Worm (Caenorhabditis elegans) whole organism, L1 larva: ENCODE data around the gene Y6E2A.7.

Experiments
- aha-1 ChIP-seq: fragments of 150-350 bp; optimal IDR thresholded peaks from 2 replicates; lab custom pipeline; 2014; ENCODE audit warnings: missing biosample characterization, missing genetic modification characterization
- aly-2 ChIP-seq: fragments of 150-350 bp; optimal IDR thresholded peaks from 2 replicates; lab custom pipeline; 2014; ENCODE audit warnings: missing biosample characterization, missing genetic modification characterization
- hlh-17 ChIP-seq: fragments of 200-800 bp; sonication (Bioruptor generic); optimal IDR thresholded peaks from 2 replicates; lab custom pipeline; 2018; ENCODE audit warnings: missing genetic modification characterization, mild to moderate bottlenecking, missing compliant biosample characterization, moderate library complexity, borderline replicate concordance
- lin-15B ChIP-seq: fragments of 150-350 bp; sonication (generic microtip); optimal IDR thresholded peaks from 3 replicates; lab custom pipeline; 2014; ENCODE audit warnings: missing biosample characterization, missing genetic modification characterization
- nhr-12 ChIP-seq: sonication (generic microtip); optimal IDR thresholded peaks from 2 replicates; lab custom pipeline; 2017; ENCODE audit warnings: missing biosample characterization, missing genetic modification characterization
- nhr-28 ChIP-seq: fragments of 150-350 bp; optimal IDR thresholded peaks from 2 replicates; lab custom pipeline; 2014; ENCODE audit warnings: missing biosample characterization, missing genetic modification characterization
- nhr-77 ChIP-seq: fragments of 150-350 bp; optimal IDR thresholded peaks from 2 replicates; lab custom pipeline; 2014; ENCODE audit warnings: missing biosample characterization, missing genetic modification characterization
- pag-3 ChIP-seq: sonication (generic microtip); optimal IDR thresholded peaks from 2 replicates; lab custom pipeline; 2017; ENCODE audit warnings: missing genetic modification characterization, mild to moderate bottlenecking, missing compliant biosample characterization, antibody characterized with exemption, borderline replicate concordance; ENCODE audit not compliant: insufficient read depth
- sptf-1 ChIP-seq: fragments of 150-350 bp; optimal IDR thresholded peaks from 2 replicates; lab custom pipeline; 2014; ENCODE audit warnings: missing biosample characterization, missing genetic modification characterization
- tbx-2 ChIP-seq: sonication (generic microtip); optimal IDR thresholded peaks from 2 replicates; lab custom pipeline; 2016; ENCODE audit warnings: missing genetic modification characterization, missing compliant biosample characterization
- unc-130 ChIP-seq: fragments of 150-350 bp; optimal IDR thresholded peaks from 2 replicates; lab custom pipeline; 2017; ENCODE audit warnings: missing biosample characterization, missing genetic modification characterization, inconsistent platforms
- unc-62 ChIP-seq: fragments of 150-350 bp; optimal IDR thresholded peaks from 2 replicates; lab custom pipeline; 2014; ENCODE audit warnings: missing biosample characterization, missing genetic modification reagents, missing genetic modification characterization
- ztf-11 ChIP-seq, 2 experiments: sonication (generic microtip); optimal IDR thresholded peaks; 2 replicates each; lab custom pipeline; 2016 to 2017; ENCODE audit warnings: missing genetic modification characterization in 2 of 2, missing biosample characterization in 1 of 2, missing compliant biosample characterization in 1 of 2
- ztf-4 ChIP-seq: fragments of 150-350 bp; optimal IDR thresholded peaks from 2 replicates; lab custom pipeline; 2014; ENCODE audit warnings: missing biosample characterization, missing genetic modification characterization

ce11 chrV:15702263-15702662 is 17.4 kb upstream of the Y6E2A.7 start, which contains the start of gene nhr-53:
- TF ChIP-seq sptf-1 (tag; lab: Kevin White, UChicago) (no peak), nhr-28 (tag; lab: Kevin White, UChicago) (no peak), pag-3 (no peak), unc-62 (GFP tag; lab: Kevin White, UChicago) (no peak), tbx-2 (tag; lab: Kevin White, UChicago) (no peak), nhr-77 (tag; lab: Kevin White, UChicago) (no peak), hlh-17 (GFP tag; lab: Kevin White, UChicago) (no peak), ztf-11 (tag; optimal IDR thresholded peaks at IDR 0.05; lab: Kevin White, UChicago) (no peak), lin-15B (tag; lab: Kevin White, UChicago) (no peak), aly-2 (tag; lab: Kevin White, UChicago) (no peak), ztf-4 (no peak), nhr-12 (no peak), unc-130 (tag; lab: Kevin White, UChicago) (no peak), aha-1 (tag; lab: Kevin White, UChicago) (no peak)
